Worm (Caenorhabditis elegans): ENCODE results near the gene irk-1.

The irk-1 gene

ce11 chrX:6742891-6743290 is 35.0 kb downstream of the irk-1 start (continued):
- no peak for TF ChIP-seq fkh-10 (GFP tag; optimal IDR thresholded peaks at IDR 0.05)
- no peak for TF ChIP-seq unc-130 (GFP tag; optimal IDR thresholded peaks at IDR 0.05)
- TF ChIP-seq tag-97 (GFP tag; IDR thresholded peaks at IDR 0.05) = no peak
- no peak for TF ChIP-seq nhr-6 (tag; optimal IDR thresholded peaks at IDR 0.05)
- peak; percentile 80 for TF ChIP-seq nhr-28 (tag; optimal IDR thresholded peaks at IDR 0.05)
- TF ChIP-seq egl-27 (tag; optimal IDR thresholded peaks at IDR 0.05) = no peak
- peak; percentile 32 for TF ChIP-seq mes-2 (tag; optimal IDR thresholded peaks at IDR 0.05; ENCODE audit: poor library complexity, severe bottlenecking)
- no peak for TF ChIP-seq daf-16 (GFP tag; optimal IDR thresholded peaks at IDR 0.05)
- peak; percentile 69 for TF ChIP-seq daf-16 (tag; optimal IDR thresholded peaks at IDR 0.05)
- peak; percentile 80 for TF ChIP-seq mxl-3 (GFP tag; optimal IDR thresholded peaks at IDR 0.05)
- TF ChIP-seq madf-5 (GFP tag; IDR thresholded peaks at IDR 0.05) = no peak
- TF ChIP-seq dpl-1 (GFP tag; optimal IDR thresholded peaks at IDR 0.05) = peak; percentile 23
- peak in 1 of 2 experiments; percentile 98 for TF ChIP-seq unc-62 (GFP tag; optimal IDR thresholded peaks at IDR 0.05 in 1 of 2)
- TF ChIP-seq unc-62 (tag; optimal IDR thresholded peaks at IDR 0.05) = no peak
- no peak for TF ChIP-seq snpc-1.2 (GFP tag; IDR thresholded peaks at IDR 0.05)
- TF ChIP-seq zfp-2 (tag; optimal IDR thresholded peaks at IDR 0.05) = no peak
- peak; percentile 65 for TF ChIP-seq mep-1 (tag; optimal IDR thresholded peaks at IDR 0.05)
- TF ChIP-seq snpc-4 (tag; optimal IDR thresholded peaks at IDR 0.05) = no peak
- 0 out of 2 replicates have a peak, but pooled peaks have one; percentile 34 for TF ChIP-seq pha-4 (GFP tag; IDR thresholded peaks at IDR 0.05)
- no peak for TF ChIP-seq pha-4 (tag; optimal IDR thresholded peaks at IDR 0.05)
- TF ChIP-seq dmd-9 (GFP tag; IDR thresholded peaks at IDR 0.05) = no peak
- TF ChIP-seq nhr-10 (tag; optimal IDR thresholded peaks at IDR 0.05) = peak; percentile 89
- TF ChIP-seq lin-1 (GFP tag; IDR thresholded peaks at IDR 0.05) = no peak
- no peak for TF ChIP-seq nhr-25 (tag; optimal IDR thresholded peaks at IDR 0.05; ENCODE audit: borderline replicate concordance, insufficient read depth)
- TF ChIP-seq nhr-11 (tag; optimal IDR thresholded peaks at IDR 0.05) = peak; percentile 72
- peak; percentile 82 for TF ChIP-seq dve-1 (tag; optimal IDR thresholded peaks at IDR 0.05; ENCODE audit: insufficient read depth)
- TF ChIP-seq Y48G9A.11 (GFP tag; IDR thresholded peaks at IDR 0.05) = no peak
- no peak for TF ChIP-seq ces-1 (GFP tag; optimal IDR thresholded peaks at IDR 0.05)
- TF ChIP-seq Y75B8A.6 (GFP tag; IDR thresholded peaks at IDR 0.05) = peak; percentile 4; the same call in 1 of the 2 replicates

ce11 chrX:6742011-6742683 is 35.8 kb downstream of the irk-1 start, which contains the start of gene mdl-1:
Gene mdl-1 (plus strand): TSS chrX:6742351.
- TF ChIP-seq dpl-1 (GFP tag; optimal IDR thresholded peaks at IDR 0.05) (peak; percentile 43), Y48G9A.11 (GFP tag; IDR thresholded peaks at IDR 0.05) (no peak), mep-1 (tag; optimal IDR thresholded peaks at IDR 0.05) (peak; percentile 89), unc-130 (GFP tag; optimal IDR thresholded peaks at IDR 0.05) (no peak), arid-1 (GFP tag; conservative IDR thresholded peaks at IDR 0.05) (peak; percentile 72), Y75B8A.6 (GFP tag; IDR thresholded peaks at IDR 0.05) (no peak), mxl-3 (GFP tag; optimal IDR thresholded peaks at IDR 0.05) (peak; percentile 98), fos-1 (tag; optimal IDR thresholded peaks at IDR 0.05) (no peak), nhr-28 (tag; optimal IDR thresholded peaks at IDR 0.05) (peak; percentile 78), dmd-8 (GFP tag; IDR thresholded peaks at IDR 0.05) (no peak), nhr-10 (tag; optimal IDR thresholded peaks at IDR 0.05) (peak; percentile 81), spr-1 (tag; optimal IDR thresholded peaks at IDR 0.05) (peak; percentile 57), zfp-3 (GFP tag; conservative IDR thresholded peaks at IDR 0.05) (0 out of 2 replicates have a peak, but pooled peaks have one; percentile 35), ces-1 (GFP tag; optimal IDR thresholded peaks at IDR 0.05) (no peak), hlh-11 (tag; optimal IDR thresholded peaks at IDR 0.05) (peak; percentile 98), madf-9 (GFP tag; conservative IDR thresholded peaks at IDR 0.05) (peak; percentile 67), ama-1 (optimal IDR thresholded peaks at IDR 0.05) (peak; percentile 96), unc-39 (tag; optimal IDR thresholded peaks at IDR 0.05) (no peak), R02D3.7 (tag; optimal IDR thresholded peaks at IDR 0.05) (no peak), F37D6.2 (tag; optimal IDR thresholded peaks at IDR 0.05) (peak; percentile 69), set-16 (GFP tag; IDR thresholded peaks at IDR 0.05) (peak; percentile 98), daf-8 (GFP tag; IDR thresholded peaks at IDR 0.05) (no peak), pha-4 (GFP tag; IDR thresholded peaks at IDR 0.05) (peak; percentile 93), pha-4 (tag; optimal IDR thresholded peaks at IDR 0.05) (no peak), ceh-20 (GFP tag; IDR thresholded peaks at IDR 0.05) (peak; percentile 95), cey-2 (tag; optimal IDR thresholded peaks at IDR 0.05; ENCODE audit: borderline replicate concordance, insufficient read depth) (no peak), nhr-77 (tag; optimal IDR thresholded peaks at IDR 0.05) (peak; percentile 62), ceh-32 (tag; optimal IDR thresholded peaks at IDR 0.05; ENCODE audit: poor library complexity) (peak; percentile 43), lin-29 (GFP tag; IDR thresholded peaks at IDR 0.05) (peak; percentile 68; the same call in 1 of the 2 replicates), nhr-11 (tag; optimal IDR thresholded peaks at IDR 0.05) (peak; percentile 92), mxl-2 (GFP tag; conservative IDR thresholded peaks at IDR 0.05) (peak; percentile 100)

Measured in whole organism, L4 larva.